Fruit fly (Drosophila melanogaster) whole organism, wandering third instar larva: ENCODE measurements around the gene CG46465.

ENCODE experiments used
- Abd-B ChIP-seq: fragments of >200 bp; optimal IDR thresholded peaks from 2 replicates; lab custom pipeline; 2017; ENCODE audit warnings: missing biosample characterization, missing genetic modification characterization
- CG32264 ChIP-seq: fragments of 200-800 bp; sonication (Bioruptor generic); optimal IDR thresholded peaks from 2 replicates; lab custom pipeline; 2016; ENCODE audit warnings: missing biosample characterization, missing genetic modification characterization
- CG9705 ChIP-seq: fragments of 200-800 bp; sonication (Bioruptor generic); optimal IDR thresholded peaks from 2 replicates; lab custom pipeline; 2018; ENCODE audit warnings: missing biosample characterization, mild to moderate bottlenecking, missing genetic modification characterization
- CrebA ChIP-seq: fragments of 200-800 bp; sonication (Bioruptor generic); optimal IDR thresholded peaks from 2 replicates; lab custom pipeline; 2016; ENCODE audit warnings: missing biosample characterization, mild to moderate bottlenecking, missing genetic modification characterization, borderline replicate concordance
- Dfd ChIP-seq: fragments of >200 bp; optimal IDR thresholded peaks from 2 replicates; lab custom pipeline; 2017; ENCODE audit warnings: missing biosample characterization, missing genetic modification characterization
- Dif ChIP-seq: fragments of 200-275, 200-300 bp; sonication (Bioruptor generic); optimal IDR thresholded peaks from 2 replicates; lab custom pipeline; 2018; ENCODE audit warnings: missing biosample characterization, missing genetic modification characterization; ENCODE audit not compliant: partially characterized antibody
- GATAd ChIP-seq: sonication (Bioruptor generic); optimal IDR thresholded peaks from 2 replicates; lab custom pipeline; 2016; ENCODE audit warnings: missing biosample characterization, missing genetic modification characterization
- HLH106 ChIP-seq: fragments of 200-800 bp; optimal IDR thresholded peaks from 3 replicates; lab custom pipeline; 2019; ENCODE audit warnings: missing biosample characterization, mild to moderate bottlenecking, missing genetic modification characterization, moderate library complexity
- Hnf4 ChIP-seq: fragments of 200-800 bp; sonication (Bioruptor generic); optimal IDR thresholded peaks from 2 replicates; lab custom pipeline; 2016; ENCODE audit warnings: missing biosample characterization, mild to moderate bottlenecking, missing genetic modification characterization
- Hr78 ChIP-seq: fragments of >200 bp; optimal IDR thresholded peaks from 2 replicates; lab custom pipeline; 2017; ENCODE audit warnings: missing biosample characterization, missing genetic modification characterization
- Hr83 ChIP-seq: fragments of 200-300 bp; sonication (Bioruptor generic); optimal IDR thresholded peaks from 2 replicates; lab custom pipeline; 2016; ENCODE audit warnings: missing biosample characterization, mild to moderate bottlenecking, missing genetic modification characterization, moderate library complexity; ENCODE audit not compliant: poor library complexity, severe bottlenecking
- Jra ChIP-seq: sonication (Bioruptor generic); optimal IDR thresholded peaks from 2 replicates; lab custom pipeline; 2016; ENCODE audit warnings: missing biosample characterization, missing genetic modification characterization
- Mio ChIP-seq: sonication (Bioruptor generic); optimal IDR thresholded peaks from 2 replicates; lab custom pipeline; 2016; ENCODE audit warnings: missing biosample characterization, missing genetic modification characterization
- Myc ChIP-seq: fragments of >200 bp; optimal IDR thresholded peaks from 2 replicates; lab custom pipeline; 2017
- N ChIP-seq: fragments of >200 bp; optimal IDR thresholded peaks from 2 replicates; lab custom pipeline; 2018; ENCODE audit warnings: missing biosample characterization, missing external identifiers, missing genetic modification characterization
- OdsH ChIP-seq: fragments of 200-800 bp; sonication (Bioruptor generic); optimal IDR thresholded peaks from 2 replicates; lab custom pipeline; 2016; ENCODE audit warnings: missing biosample characterization, mild to moderate bottlenecking, missing genetic modification characterization
- Rel ChIP-seq, 2 experiments: fragments of 200-800 bp; sonication (Bioruptor generic) in 1 of 2; optimal IDR thresholded peaks; 2 replicates in 1 of 2; 3 replicates in 1 of 2; lab custom pipeline; 2016 to 2019; ENCODE audit warnings: mild to moderate bottlenecking in 2 of 2, missing biosample characterization in 2 of 2, missing genetic modification characterization in 2 of 2, moderate library complexity in 1 of 2
- Sp1 ChIP-seq: fragments of 200-800 bp; sonication (Bioruptor generic); optimal IDR thresholded peaks from 3 replicates; lab custom pipeline; 2019; ENCODE audit warnings: missing biosample characterization, mild to moderate bottlenecking, missing genetic modification characterization, moderate library complexity
- Vsx2 ChIP-seq: fragments of 200-300, 225-300 bp; sonication (Bioruptor generic); optimal IDR thresholded peaks from 2 replicates; lab custom pipeline; 2018; ENCODE audit warnings: missing biosample characterization, missing genetic modification characterization; ENCODE audit not compliant: partially characterized antibody
- br ChIP-seq: fragments of 200-800 bp; sonication (Bioruptor generic); optimal IDR thresholded peaks from 2 replicates; lab custom pipeline; 2016; ENCODE audit warnings: missing biosample characterization, missing genetic modification characterization
- brk ChIP-seq: fragments of 200-800 bp; sonication (Bioruptor generic); optimal IDR thresholded peaks from 2 replicates; lab custom pipeline; 2016; ENCODE audit warnings: missing biosample characterization, mild to moderate bottlenecking, missing genetic modification characterization
- dl ChIP-seq, 2 experiments: fragments of 175-275, 200-275 bp in 1 of 2; fragments of 200-275 bp in 1 of 2; sonication (Bioruptor generic); optimal IDR thresholded peaks; lab custom pipeline; 2018; ENCODE audit warnings: mild to moderate bottlenecking in 2 of 2, missing biosample characterization in 2 of 2, missing genetic modification characterization in 2 of 2, moderate library complexity in 2 of 2; ENCODE audit not compliant: partially characterized antibody in 2 of 2, insufficient read depth in 1 of 2
- dmrt93B ChIP-seq: fragments of 200-800 bp; sonication (Bioruptor generic); optimal IDR thresholded peaks from 2 replicates; lab custom pipeline; 2018; ENCODE audit warnings: missing biosample characterization, mild to moderate bottlenecking, missing genetic modification characterization
- dsf ChIP-seq: sonication (Bioruptor generic); optimal IDR thresholded peaks from 2 replicates; lab custom pipeline; 2016; ENCODE audit warnings: missing biosample characterization, missing genetic modification characterization, borderline replicate concordance
- ey ChIP-seq: fragments of 200-800 bp; sonication (Bioruptor generic); optimal IDR thresholded peaks from 2 replicates; lab custom pipeline; 2016; ENCODE audit warnings: missing biosample characterization, missing genetic modification characterization
- foxo ChIP-seq, 2 experiments: fragments of 200-800 bp; sonication (Bioruptor generic); optimal IDR thresholded peaks; 2 replicates in 1 of 2; 3 replicates in 1 of 2; lab custom pipeline; 2016 to 2017; ENCODE audit warnings: missing biosample characterization in 2 of 2, missing genetic modification characterization in 2 of 2
- fru ChIP-seq: fragments of 200-800 bp; sonication (Bioruptor generic); optimal IDR thresholded peaks from 3 replicates; lab custom pipeline; 2016; ENCODE audit warnings: missing biosample characterization, mild to moderate bottlenecking, missing genetic modification characterization
- h ChIP-seq: fragments of 200-800 bp; sonication (Bioruptor generic); optimal IDR thresholded peaks from 3 replicates; lab custom pipeline; 2016; ENCODE audit warnings: missing biosample characterization, mild to moderate bottlenecking, missing genetic modification characterization
- jim ChIP-seq: fragments of 175-275, 200-325 bp; sonication (Bioruptor generic); optimal IDR thresholded peaks from 2 replicates; lab custom pipeline; 2016; ENCODE audit warnings: missing biosample characterization, mild to moderate bottlenecking, missing genetic modification characterization
- lola ChIP-seq: fragments of >200 bp; optimal IDR thresholded peaks from 2 replicates; lab custom pipeline; 2017; ENCODE audit warnings: missing biosample characterization, missing genetic modification characterization
- pan ChIP-seq: fragments of >200 bp; optimal IDR thresholded peaks from 2 replicates; lab custom pipeline; 2017
- psq ChIP-seq: fragments of 200-800 bp; sonication (Bioruptor generic); optimal IDR thresholded peaks from 3 replicates; lab custom pipeline; 2017; ENCODE audit warnings: missing biosample characterization, mild to moderate bottlenecking, missing genetic modification characterization, moderate library complexity
- rgr ChIP-seq: fragments of 200-800 bp; sonication (Bioruptor generic); optimal IDR thresholded peaks from 3 replicates; lab custom pipeline; 2016; ENCODE audit warnings: missing biosample characterization, mild to moderate bottlenecking, missing genetic modification characterization
- sage ChIP-seq: fragments of 200-800 bp; sonication (Bioruptor generic); optimal IDR thresholded peaks from 2 replicates; lab custom pipeline; 2016; ENCODE audit warnings: missing biosample characterization, mild to moderate bottlenecking, missing genetic modification characterization
- sv ChIP-seq: fragments of 200-800 bp; sonication (Bioruptor generic); optimal IDR thresholded peaks from 3 replicates; lab custom pipeline; 2016; ENCODE audit warnings: missing biosample characterization, missing genetic modification characterization
- tai ChIP-seq: sonication (Bioruptor generic); optimal IDR thresholded peaks from 2 replicates; lab custom pipeline; 2016; ENCODE audit warnings: missing biosample characterization, missing genetic modification characterization
- usp ChIP-seq: fragments of >200 bp; optimal IDR thresholded peaks from 2 replicates; lab custom pipeline; 2017; ENCODE audit warnings: missing biosample characterization, missing genetic modification characterization
- woc ChIP-seq: sonication (Bioruptor generic); optimal IDR thresholded peaks from 2 replicates; lab custom pipeline; 2016; ENCODE audit warnings: missing biosample characterization, mild to moderate bottlenecking, missing genetic modification characterization

CG46465 gene

DNA sequence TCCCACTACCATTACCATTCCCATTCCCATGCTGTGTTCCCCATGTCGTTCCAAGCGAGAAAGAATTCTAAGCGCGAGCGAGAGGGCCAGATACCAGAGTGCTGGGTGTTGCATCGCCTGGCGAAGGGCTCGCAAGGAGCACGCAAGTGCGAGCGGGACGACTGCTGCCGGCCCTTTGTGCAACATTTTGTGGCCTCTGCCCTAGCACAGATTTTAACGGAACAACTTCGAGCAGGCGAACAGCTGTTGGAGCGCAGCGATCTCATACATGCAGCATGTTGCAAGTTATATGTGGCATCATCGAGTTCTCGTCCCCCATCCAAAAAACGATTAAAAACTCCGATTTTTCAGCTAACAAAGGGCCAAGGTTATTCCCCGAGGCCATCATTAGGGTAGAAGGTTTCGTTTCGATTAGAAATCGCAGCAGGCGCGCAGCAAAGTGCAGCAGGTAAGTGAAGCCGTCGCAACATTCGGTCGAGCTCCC is 44.7 kb upstream of the CG46465 start:
- TF ChIP-seq dsf = no peak
- peak; percentile 83 for TF ChIP-seq Dif (GFP tag; lab: Kevin White, UChicago)
- TF ChIP-seq GATAd (GFP tag; lab: Kevin White, UChicago) = no peak
- TF ChIP-seq Vsx2 (GFP tag; lab: Kevin White, UChicago) = no peak
- TF ChIP-seq fru (GFP tag; lab: Kevin White, UChicago) = peak; percentile 84
- TF ChIP-seq h (GFP tag; lab: Kevin White, UChicago) = no peak
- no peak for TF ChIP-seq brk (GFP tag; lab: Kevin White, UChicago)
- TF ChIP-seq CG9705 (GFP tag; lab: Kevin White, UChicago) = no peak
- TF ChIP-seq dl (GFP tag; optimal IDR thresholded peaks at IDR 0.05; lab: Kevin White, UChicago; ENCODE audit: insufficient read depth in 1 of 2, partially characterized antibody in 2 of 2) = peak; percentile 21 to 63
- TF ChIP-seq Dfd (GFP tag; lab: Kevin White, UChicago) = no peak
- no peak for TF ChIP-seq N
- TF ChIP-seq Rel (GFP tag; optimal IDR thresholded peaks at IDR 0.05; lab: Kevin White, UChicago) = no peak
- peak; percentile 93 for TF ChIP-seq Rel (tag; optimal IDR thresholded peaks at IDR 0.05; lab: Kevin White, UChicago)
- TF ChIP-seq OdsH (GFP tag; lab: Kevin White, UChicago) = no peak
- TF ChIP-seq Myc = no peak
- TF ChIP-seq Hr78 (GFP tag; lab: Kevin White, UChicago) = no peak
- TF ChIP-seq Jra = no peak
- TF ChIP-seq, all 38 proteins: peak for 4

DNA sequence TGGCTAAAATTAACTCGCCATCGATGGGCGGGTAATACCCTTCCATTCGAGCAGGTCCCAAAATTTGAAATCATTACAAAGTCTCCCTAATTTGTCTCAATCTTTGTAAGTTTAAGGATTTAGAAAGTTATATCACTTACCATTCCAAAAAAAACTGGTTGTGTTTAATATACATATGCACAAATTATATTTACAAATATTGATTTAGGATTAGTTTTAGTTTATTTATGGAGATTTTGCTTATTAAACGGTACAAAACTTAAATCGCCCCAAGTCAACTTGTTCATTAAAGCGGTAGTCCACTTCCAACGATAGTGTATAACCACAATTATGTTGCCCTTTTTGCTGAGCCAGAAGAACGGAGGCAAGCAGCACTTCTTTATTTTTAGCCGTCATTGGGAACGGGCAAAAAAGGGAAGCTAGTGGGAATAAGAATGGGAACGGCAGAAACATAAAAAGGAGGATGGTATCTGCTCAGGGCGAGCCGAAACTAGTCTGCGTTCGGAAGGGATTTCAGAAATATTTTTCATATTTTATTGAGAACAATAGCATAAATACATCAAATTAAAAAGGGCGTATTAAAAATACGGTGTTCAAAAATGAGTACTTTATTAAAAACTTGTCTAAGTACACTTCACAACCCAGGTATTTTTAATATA is 44.1 kb upstream of the CG46465 start:
- TF ChIP-seq fru (GFP tag; lab: Kevin White, UChicago) (peak; percentile 68), CrebA (GFP tag; lab: Kevin White, UChicago) (no peak), br (GFP tag; lab: Kevin White, UChicago) (peak; percentile 84), Dfd (GFP tag; lab: Kevin White, UChicago) (no peak), Hr83 (GFP tag; lab: Kevin White, UChicago) (no peak), psq (GFP tag; lab: Kevin White, UChicago) (peak; percentile 84), Hr78 (GFP tag; lab: Kevin White, UChicago) (no peak), ey (GFP tag; lab: Kevin White, UChicago) (peak; percentile 80), CG9705 (GFP tag; lab: Kevin White, UChicago) (peak; percentile 46), Abd-B (no peak), sv (no peak), N (no peak), lola (no peak), dsf (peak; percentile 6), tai (GFP tag; lab: Kevin White, UChicago) (no peak), Vsx2 (GFP tag; lab: Kevin White, UChicago) (no peak), OdsH (GFP tag; lab: Kevin White, UChicago) (peak; percentile 83), Dif (GFP tag; lab: Kevin White, UChicago) (no peak), dmrt93B (GFP tag; lab: Kevin White, UChicago) (peak; percentile 56), Mio (GFP tag; lab: Kevin White, UChicago) (no peak), h (GFP tag; lab: Kevin White, UChicago) (peak; percentile 85), Hnf4 (GFP tag; lab: Kevin White, UChicago) (peak; percentile 70), usp (GFP tag; lab: Kevin White, UChicago) (no peak), sage (GFP tag; lab: Kevin White, UChicago) (no peak), GATAd (GFP tag; lab: Kevin White, UChicago) (no peak), Sp1 (GFP tag; lab: Kevin White, UChicago) (peak; percentile 83), rgr (GFP tag; lab: Kevin White, UChicago) (peak; percentile 68), pan (lab: Kevin White, UChicago) (no peak), foxo (GFP tag; optimal IDR thresholded peaks at IDR 0.05; lab: Kevin White, UChicago) (peak in 1 of 2 experiments; percentile 81), Rel (GFP tag; optimal IDR thresholded peaks at IDR 0.05; lab: Kevin White, UChicago) (no peak), Rel (tag; optimal IDR thresholded peaks at IDR 0.05; lab: Kevin White, UChicago) (no peak), CG32264 (GFP tag; lab: Kevin White, UChicago) (peak; percentile 11), woc (GFP tag; lab: Kevin White, UChicago) (peak; percentile 95), Jra (peak; percentile 27), HLH106 (tag; lab: Kevin White, UChicago) (peak; percentile 83), jim (GFP tag; lab: Kevin White, UChicago) (no peak)
- TF ChIP-seq, all 38 proteins: peak for 17
